1 fruit fly cellular context compared by ENCODE assay signal in genomic region chr3R:22582981-22583380, dm6.
A peak's percentile ranks its signal among the peaks of the same experiment; 100 is the strongest.
TF ChIP-seq lines count a peak whose summit lies in the region.

Gene Dph5 (minus strand): TSS chr3R:22583225.

TF ChIP-seq in whole organism, embryonic, 481 proteins besides CTCF, POLR2A, EP300 and RAD21 (continued from another document):
- peak; percentile 55 for TF ChIP-seq CG9797 (GFP tag; optimal IDR thresholded peaks at IDR 0.05; lab: Kevin White, UChicago)
- TF ChIP-seq ash1 (GFP tag; optimal IDR thresholded peaks at IDR 0.05; lab: Kevin White, UChicago): no peak
- no peak for TF ChIP-seq kni (GFP tag; optimal IDR thresholded peaks at IDR 0.05; lab: Kevin White, UChicago)
- no peak for TF ChIP-seq pita (GFP tag; optimal IDR thresholded peaks at IDR 0.05; lab: Kevin White, UChicago)
- TF ChIP-seq BtbVII (GFP tag; optimal IDR thresholded peaks at IDR 0.05; lab: Kevin White, UChicago): no peak
- TF ChIP-seq caup (GFP tag; optimal IDR thresholded peaks at IDR 0.05; lab: Kevin White, UChicago; ENCODE audit: severe bottlenecking): no peak
- no peak for TF ChIP-seq CG5953 (GFP tag; IDR thresholded peaks at IDR 0.05; lab: Robert Waterston, UW)
- no peak for TF ChIP-seq CG34224 (GFP tag; IDR thresholded peaks at IDR 0.05; lab: Robert Waterston, UW; ENCODE audit: partially characterized antibody)
- no peak for TF ChIP-seq Bteb2 (GFP tag; optimal IDR thresholded peaks at IDR 0.05; lab: Kevin White, UChicago)
- no peak for TF ChIP-seq CG4730 (GFP tag; IDR thresholded peaks at IDR 0.05; lab: Robert Waterston, UW)
- TF ChIP-seq Eip74EF (GFP tag; optimal IDR thresholded peaks at IDR 0.05; lab: Kevin White, UChicago): no peak
- no peak for TF ChIP-seq CG30431 (GFP tag; optimal IDR thresholded peaks at IDR 0.05; lab: Kevin White, UChicago)
- TF ChIP-seq ftz-f1 (GFP tag; optimal IDR thresholded peaks at IDR 0.05; lab: Kevin White, UChicago): peak; percentile 98
- TF ChIP-seq CG17829 (tag; optimal IDR thresholded peaks at IDR 0.05; lab: Kevin White, UChicago): no peak
- TF ChIP-seq Ssrp (tag; optimal IDR thresholded peaks at IDR 0.05; lab: Kevin White, UChicago): no peak
- TF ChIP-seq CG2129 (GFP tag; IDR thresholded peaks at IDR 0.05; lab: Robert Waterston, UW; ENCODE audit: partially characterized antibody): no peak
- TF ChIP-seq Blimp-1 (GFP tag; optimal IDR thresholded peaks at IDR 0.05; lab: Kevin White, UChicago): no peak
- TF ChIP-seq crol (GFP tag; IDR thresholded peaks at IDR 0.05; lab: Robert Waterston, UW): no peak
- no peak for TF ChIP-seq CG4707 (GFP tag; optimal IDR thresholded peaks at IDR 0.05; lab: Kevin White, UChicago)
- TF ChIP-seq CG3163 (GFP tag; optimal IDR thresholded peaks at IDR 0.05; lab: Kevin White, UChicago): no peak
- TF ChIP-seq Dref (GFP tag; IDR thresholded peaks at IDR 0.05; lab: Robert Waterston, UW): no peak
- TF ChIP-seq CG11085 (GFP tag; IDR thresholded peaks at IDR 0.05; lab: Robert Waterston, UW): no peak
- TF ChIP-seq CG31224 (GFP tag; IDR thresholded peaks at IDR 0.05; lab: Robert Waterston, UW): no peak
- TF ChIP-seq zen (tag; optimal IDR thresholded peaks at IDR 0.05; lab: Kevin White, UChicago): peak; percentile 5
- TF ChIP-seq CG1603 (tag; optimal IDR thresholded peaks at IDR 0.05; lab: Kevin White, UChicago): peak; percentile 23
- TF ChIP-seq BEAF-32 (GFP tag; optimal IDR thresholded peaks at IDR 0.05; lab: Kevin White, UChicago): peak; percentile 12
- no peak for TF ChIP-seq NfI (GFP tag; optimal IDR thresholded peaks at IDR 0.05; lab: Kevin White, UChicago)
- 0 out of 4 replicates have a peak, but pooled peaks have one; percentile 7 for TF ChIP-seq chinmo (GFP tag; IDR thresholded peaks at IDR 0.05; lab: Robert Waterston, UW; ENCODE audit: partially characterized antibody)
- no peak for TF ChIP-seq Atf3 (GFP tag; optimal IDR thresholded peaks at IDR 0.05; lab: Kevin White, UChicago)
- peak; percentile 44 for TF ChIP-seq cwo (GFP tag; optimal IDR thresholded peaks at IDR 0.05; lab: Kevin White, UChicago)
- peak; percentile 83 for TF ChIP-seq gfzf (GFP tag; optimal IDR thresholded peaks at IDR 0.05; lab: Kevin White, UChicago)
- TF ChIP-seq CG3726 (GFP tag; IDR thresholded peaks at IDR 0.05; lab: Robert Waterston, UW): no peak
- TF ChIP-seq dmrt11E (tag; optimal IDR thresholded peaks at IDR 0.05; lab: Kevin White, UChicago): no peak
- TF ChIP-seq twi (tag; optimal IDR thresholded peaks at IDR 0.05; lab: Kevin White, UChicago): no peak
- no peak for TF ChIP-seq CG9932 (GFP tag; IDR thresholded peaks at IDR 0.05; lab: Robert Waterston, UW)
